Fruit fly (Drosophila melanogaster) whole organism, embryonic: ENCODE results near the gene Tsp29Fb.

Source experiments
- Atf3 ChIP-seq: fragments of 200-800 bp; sonication (Bioruptor generic); optimal IDR thresholded peaks from 3 replicates; lab custom pipeline; 2016; ENCODE audit warnings: missing biosample characterization, missing genetic modification characterization
- BEAF-32 ChIP-seq: fragments of 200-800 bp; sonication (Bioruptor generic); optimal IDR thresholded peaks from 3 replicates; lab custom pipeline; 2017; ENCODE audit warnings: missing biosample characterization, missing genetic modification characterization, mild to moderate bottlenecking, moderate library complexity, missing genetic modification reagents
- Bdp1 ChIP-seq: fragments of 200-800 bp; sonication (Bioruptor generic); optimal IDR thresholded peaks from 3 replicates; lab custom pipeline; 2016; ENCODE audit warnings: missing biosample characterization, missing genetic modification characterization
- Blimp-1 ChIP-seq: fragments of 200-800 bp; sonication (Bioruptor generic); optimal IDR thresholded peaks from 3 replicates; lab custom pipeline; 2018; ENCODE audit warnings: missing biosample characterization, missing genetic modification characterization, mild to moderate bottlenecking, moderate library complexity, missing genetic modification reagents
- CG10462 ChIP-seq: fragments of 200-800 bp; sonication (Bioruptor generic); optimal IDR thresholded peaks from 2 replicates; lab custom pipeline; 2016; ENCODE audit warnings: missing biosample characterization, missing genetic modification characterization
- CG12942 ChIP-seq: fragments of 200-800 bp; sonication (Bioruptor generic); optimal IDR thresholded peaks from 3 replicates; lab custom pipeline; 2016; ENCODE audit warnings: missing biosample characterization, missing genetic modification characterization
- CG14667 ChIP-seq: fragments of 200-800 bp; sonication (Bioruptor generic); IDR thresholded peaks from 2 replicates; pipeline ENCODE4 v1.3.6; 2022; ENCODE audit warnings: missing biosample characterization, missing genetic modification characterization
- CG15479 ChIP-seq: fragments of 200-800 bp; sonication (Bioruptor generic); optimal IDR thresholded peaks from 3 replicates; lab custom pipeline; 2019; ENCODE audit warnings: missing biosample characterization, mild to moderate bottlenecking, missing genetic modification characterization, moderate library complexity
- CG17359 ChIP-seq: fragments of 200-800 bp; sonication (Bioruptor generic); optimal IDR thresholded peaks from 3 replicates; lab custom pipeline; 2018; ENCODE audit warnings: missing biosample characterization, mild to moderate bottlenecking, missing genetic modification characterization, moderate library complexity
- CG17385 ChIP-seq: fragments of 200-800 bp; sonication (Bioruptor generic); optimal IDR thresholded peaks from 3 replicates; lab custom pipeline; 2018; ENCODE audit warnings: missing biosample characterization, mild to moderate bottlenecking, missing genetic modification characterization
- CG17802 ChIP-seq: fragments of 200-800 bp; sonication (Bioruptor generic); optimal IDR thresholded peaks from 2 replicates; lab custom pipeline; 2018; ENCODE audit warnings: missing biosample characterization, mild to moderate bottlenecking, missing genetic modification characterization, moderate library complexity
- CG17829 ChIP-seq: fragments of 200-800 bp; optimal IDR thresholded peaks from 2 replicates; lab custom pipeline; 2019; ENCODE audit warnings: missing biosample characterization, mild to moderate bottlenecking, missing genetic modification characterization, moderate library complexity
- CG1792 ChIP-seq: fragments of 200-800 bp; sonication (Bioruptor generic); optimal IDR thresholded peaks from 2 replicates; lab custom pipeline; 2016; ENCODE audit warnings: missing biosample characterization, missing genetic modification characterization
- CG34376 ChIP-seq: fragments of 200-800 bp; sonication (Bioruptor generic); optimal IDR thresholded peaks from 2 replicates; lab custom pipeline; 2018; ENCODE audit warnings: missing biosample characterization, mild to moderate bottlenecking, missing genetic modification characterization
- CG4282 ChIP-seq: fragments of 200-800 bp; sonication (Bioruptor generic); optimal IDR thresholded peaks from 2 replicates; lab custom pipeline; 2016; ENCODE audit warnings: missing biosample characterization, missing genetic modification characterization
- CG6254 ChIP-seq: fragments of 200-800 bp; sonication (Bioruptor generic); optimal IDR thresholded peaks from 3 replicates; lab custom pipeline; 2017; ENCODE audit warnings: mild to moderate bottlenecking, missing biosample characterization, missing genetic modification reagents, missing genetic modification characterization
- CG6791 ChIP-seq: fragments of 200-800 bp; sonication (Bioruptor generic); IDR thresholded peaks from 3 replicates; pipeline ENCODE4 v1.3.6; 2022; ENCODE audit warnings: missing biosample characterization, missing genetic modification characterization; ENCODE audit not compliant: partially characterized antibody
- CG6813 ChIP-seq: fragments of 200-800 bp; sonication (Bioruptor generic); optimal IDR thresholded peaks from 2 replicates; lab custom pipeline; 2017; ENCODE audit warnings: missing biosample characterization, missing genetic modification characterization, mild to moderate bottlenecking, moderate library complexity, missing genetic modification reagents
- CG7271 ChIP-seq: fragments of 200-800 bp; sonication (Bioruptor generic); optimal IDR thresholded peaks from 2 replicates; lab custom pipeline; 2018; ENCODE audit warnings: missing biosample characterization, mild to moderate bottlenecking, missing genetic modification characterization, moderate library complexity
- CG7839 ChIP-seq: fragments of 200-800 bp; sonication (Bioruptor generic); optimal IDR thresholded peaks from 3 replicates; lab custom pipeline; 2018; ENCODE audit warnings: missing biosample characterization, mild to moderate bottlenecking, missing genetic modification characterization, moderate library complexity
- CG9727 ChIP-seq: fragments of 200-800 bp; sonication (Bioruptor generic); optimal IDR thresholded peaks from 3 replicates; lab custom pipeline; 2017; ENCODE audit warnings: missing biosample characterization, mild to moderate bottlenecking, missing genetic modification characterization
- Dll ChIP-seq: fragments of 200-800 bp; sonication (Bioruptor generic); IDR thresholded peaks from 4 replicates; pipeline ENCODE4 v1.3.6; 2022; ENCODE audit warnings: missing biosample characterization, missing genetic modification characterization; ENCODE audit not compliant: partially characterized antibody
- Doc3 ChIP-seq: fragments of 200-800 bp; sonication (Bioruptor generic); IDR thresholded peaks from 3 replicates; pipeline ENCODE4 v1.3.6; 2022; ENCODE audit warnings: missing biosample characterization, missing genetic modification characterization; ENCODE audit not compliant: partially characterized antibody
- Drgx ChIP-seq: fragments of 200-800 bp; sonication (Bioruptor generic); IDR thresholded peaks from 2 replicates; pipeline ENCODE4 v1.3.6; 2022; ENCODE audit warnings: missing biosample characterization, missing genetic modification characterization
- E2f1 ChIP-seq: fragments of 200-800 bp; sonication (Bioruptor generic); IDR thresholded peaks from 2 replicates; pipeline ENCODE4 v1.3.6; 2022; ENCODE audit warnings: missing biosample characterization, missing genetic modification characterization
- Ets65A ChIP-seq: fragments of 200-800 bp; sonication (Bioruptor generic); peaks from one replicate; lab custom pipeline; 2016; ENCODE audit warnings: missing biosample characterization, missing genetic modification characterization
- Mad ChIP-seq: fragments of 200-800 bp; sonication (Bioruptor generic); optimal IDR thresholded peaks from 2 replicates; lab custom pipeline; 2016; ENCODE audit warnings: missing biosample characterization, missing genetic modification characterization
- Nf-YC ChIP-seq: fragments of 200-800 bp; optimal IDR thresholded peaks from 3 replicates; lab custom pipeline; 2019; ENCODE audit warnings: missing biosample characterization, mild to moderate bottlenecking, missing genetic modification characterization, moderate library complexity
- Taf1 ChIP-seq: fragments of 200-800 bp; sonication (Bioruptor generic); IDR thresholded peaks from 2 replicates; pipeline ENCODE4 v1.3.6; 2022; ENCODE audit warnings: missing biosample characterization, missing genetic modification characterization
- Trl ChIP-seq, 3 experiments: fragments of >200 bp in 2 of 3; fragments of 200-800 bp in 1 of 3; sonication (Bioruptor generic) in 1 of 3; optimal IDR thresholded peaks; 2 replicates in 1 of 3; 3 replicates in 2 of 3; lab custom pipeline; 2016 to 2017; ENCODE audit warnings: missing biosample characterization in 1 of 3, missing genetic modification characterization in 1 of 3
- Xrp1 ChIP-seq: fragments of 200-800 bp; sonication (Bioruptor generic); IDR thresholded peaks from 2 replicates; pipeline ENCODE4 v1.3.6; 2022; ENCODE audit warnings: missing biosample characterization, missing genetic modification characterization
- abd-A ChIP-seq: fragments of 200-800 bp; sonication (Bioruptor generic); optimal IDR thresholded peaks from 3 replicates; lab custom pipeline; 2019; ENCODE audit warnings: missing biosample characterization, mild to moderate bottlenecking, missing genetic modification characterization, moderate library complexity
- ash1 ChIP-seq: fragments of 200-800 bp; sonication (Bioruptor generic); optimal IDR thresholded peaks from 2 replicates; lab custom pipeline; 2018; ENCODE audit warnings: missing biosample characterization, mild to moderate bottlenecking, missing genetic modification characterization
- bab2 ChIP-seq: fragments of 200-800 bp; sonication (Bioruptor generic); optimal IDR thresholded peaks from 2 replicates; lab custom pipeline; 2016; ENCODE audit warnings: missing biosample characterization, missing genetic modification characterization
- chinmo ChIP-seq: fragments of 200-800 bp; sonication (Bioruptor generic); IDR thresholded peaks from 4 replicates; pipeline ENCODE4 v1.3.6; 2022; ENCODE audit warnings: missing biosample characterization, missing genetic modification characterization; ENCODE audit not compliant: partially characterized antibody
- crc ChIP-seq: fragments of 200-800 bp; sonication (Bioruptor generic); optimal IDR thresholded peaks from 2 replicates; lab custom pipeline; 2016; ENCODE audit warnings: missing biosample characterization, missing genetic modification characterization
- esg ChIP-seq: fragments of 200-800 bp; sonication (Bioruptor generic); conservative IDR thresholded peaks from 2 replicates; pipeline ENCODE4 v1.3.6; 2022; ENCODE audit warnings: missing biosample characterization, missing genetic modification characterization
- fd64A ChIP-seq: fragments of 200-800 bp; sonication (Bioruptor generic); optimal IDR thresholded peaks from 3 replicates; lab custom pipeline; 2018; ENCODE audit warnings: missing biosample characterization, mild to moderate bottlenecking, missing genetic modification characterization
- gce ChIP-seq: fragments of 200-800 bp; sonication (Bioruptor generic); IDR thresholded peaks from 3 replicates; pipeline ENCODE4 v1.3.6; 2022; ENCODE audit warnings: missing biosample characterization, missing genetic modification characterization
- hth ChIP-seq: fragments of >200 bp; optimal IDR thresholded peaks from 2 replicates; lab custom pipeline; 2017; ENCODE audit warnings: inconsistent platforms
- ind ChIP-seq: fragments of 200-800 bp; sonication (Bioruptor generic); optimal IDR thresholded peaks from 3 replicates; lab custom pipeline; 2016; ENCODE audit warnings: missing biosample characterization, missing genetic modification characterization
- nmo ChIP-seq: fragments of 200-800 bp; sonication (Bioruptor generic); optimal IDR thresholded peaks from 2 replicates; lab custom pipeline; 2018; ENCODE audit warnings: missing biosample characterization, mild to moderate bottlenecking, missing genetic modification characterization, moderate library complexity
- peb ChIP-seq: fragments of 200-800 bp; sonication (Bioruptor generic); IDR thresholded peaks from 2 replicates; pipeline ENCODE4 v1.3.6; 2022; ENCODE audit warnings: missing biosample characterization, missing genetic modification characterization
- phol ChIP-seq: fragments of 200-800 bp; sonication (Bioruptor generic); optimal IDR thresholded peaks from 3 replicates; lab custom pipeline; 2018; ENCODE audit warnings: missing biosample characterization, mild to moderate bottlenecking, missing genetic modification characterization, moderate library complexity
- pros ChIP-seq: fragments of 200-800 bp; sonication (Bioruptor generic); optimal IDR thresholded peaks from 3 replicates; lab custom pipeline; 2019; ENCODE audit warnings: missing biosample characterization, mild to moderate bottlenecking, missing genetic modification characterization, moderate library complexity
- pzg ChIP-seq: fragments of 200-800 bp; sonication (Bioruptor generic); optimal IDR thresholded peaks from 3 replicates; lab custom pipeline; 2018; ENCODE audit warnings: missing biosample characterization, mild to moderate bottlenecking, missing genetic modification characterization, moderate library complexity
- row ChIP-seq: fragments of 200-800 bp; sonication (Bioruptor generic); IDR thresholded peaks from 3 replicates; pipeline ENCODE4 v1.3.6; 2022; ENCODE audit warnings: missing biosample characterization, missing genetic modification characterization
- wek ChIP-seq: fragments of 200-800 bp; sonication (Bioruptor generic); optimal IDR thresholded peaks from 3 replicates; lab custom pipeline; 2018; ENCODE audit warnings: missing biosample characterization, mild to moderate bottlenecking, missing genetic modification characterization, moderate library complexity

The Tsp29Fb gene

DNA sequence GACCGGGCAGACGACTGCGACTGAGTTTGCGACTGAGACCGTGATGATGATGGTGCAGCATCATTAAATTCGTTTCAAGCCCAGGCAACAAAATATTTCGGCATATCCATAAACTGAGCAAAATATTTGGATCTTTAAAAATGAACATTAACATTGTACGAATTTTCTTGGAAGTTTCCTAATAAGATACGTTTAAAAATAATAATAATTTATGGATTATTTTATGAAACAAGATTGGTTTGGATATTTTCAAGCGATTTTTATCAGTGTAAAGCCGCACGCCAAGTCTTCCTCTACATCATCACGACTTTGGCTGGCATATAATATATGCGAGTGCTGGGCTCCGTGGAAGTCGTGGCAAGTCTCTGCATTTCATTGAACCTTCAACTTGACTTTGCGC lies 16.9 kb upstream of the Tsp29Fb start (continued):
- no peak for TF ChIP-seq bab2
- no peak for TF ChIP-seq Nf-YC (tag; lab: Kevin White, UChicago)
- peak; percentile 51 for TF ChIP-seq CG17359 (tag; lab: Kevin White, UChicago)
- peak; percentile 28 for TF ChIP-seq CG7839
- no peak for TF ChIP-seq fd64A
- TF ChIP-seq E2f1: no peak
- TF ChIP-seq crc (GFP tag; lab: Kevin White, UChicago): no peak
- TF ChIP-seq CG12942 (GFP tag; lab: Kevin White, UChicago): no peak
- peak; percentile 34 for TF ChIP-seq CG17829
- no peak for TF ChIP-seq CG14667 (GFP tag; lab: Robert Waterston, UW)
- no peak for TF ChIP-seq Taf1 (GFP tag; lab: Robert Waterston, UW)
- no peak for TF ChIP-seq CG17385 (GFP tag; lab: Kevin White, UChicago)
- no peak for TF ChIP-seq Doc3
- TF ChIP-seq CG6791 (GFP tag; lab: Robert Waterston, UW): no peak
- TF ChIP-seq CG6813 (GFP tag; lab: Kevin White, UChicago): no peak

dm6 chr2L:8921934-8922333 lies 15.3 kb upstream of the Tsp29Fb start:
- no peak for TF ChIP-seq Atf3 (GFP tag; lab: Kevin White, UChicago)
- TF ChIP-seq Drgx (GFP tag; lab: Robert Waterston, UW): peak; percentile 54; the same call in 1 of the 2 replicates
- TF ChIP-seq CG34376 (GFP tag; lab: Kevin White, UChicago): no peak
- peak; percentile 5 for TF ChIP-seq Ets65A (GFP tag; lab: Kevin White, UChicago)
- TF ChIP-seq ash1 (GFP tag; lab: Kevin White, UChicago): no peak
- no peak for TF ChIP-seq wek
- no peak for TF ChIP-seq chinmo (GFP tag; lab: Robert Waterston, UW)
- TF ChIP-seq Bdp1 (GFP tag; lab: Kevin White, UChicago): no peak
- no peak for TF ChIP-seq CG15479 (GFP tag; lab: Kevin White, UChicago)

DNA sequence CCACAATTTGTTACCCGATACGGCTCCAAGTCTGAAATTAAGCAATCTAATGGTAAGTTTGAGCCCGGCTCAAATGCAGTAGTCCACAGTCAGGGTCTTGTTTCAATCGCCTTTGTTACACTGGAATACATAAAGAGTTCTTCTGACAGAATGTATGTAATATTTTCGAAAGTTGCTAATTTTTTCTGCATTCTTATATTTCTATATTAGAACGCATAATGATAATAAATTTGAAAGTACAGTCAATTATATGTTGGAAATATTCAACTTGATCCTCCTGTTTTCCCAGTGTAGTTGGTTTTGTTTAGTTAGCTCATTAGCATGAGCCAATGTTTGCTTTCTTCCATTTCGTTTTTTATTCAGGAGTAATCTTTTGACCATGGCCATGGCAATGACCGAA lies 13.8 kb upstream of the Tsp29Fb start:
- TF ChIP-seq CG34376 (GFP tag; lab: Kevin White, UChicago) (no peak), peb (no peak), Mad (no peak), esg (GFP tag; lab: Robert Waterston, UW) (no peak), CG6254 (GFP tag; lab: Kevin White, UChicago) (no peak), ind (GFP tag; lab: Kevin White, UChicago) (no peak), Blimp-1 (GFP tag; lab: Kevin White, UChicago) (peak; percentile 37), CG4282 (GFP tag; lab: Kevin White, UChicago) (no peak), CG6813 (GFP tag; lab: Kevin White, UChicago) (no peak), CG17802 (tag; lab: Kevin White, UChicago) (no peak), hth (lab: Kevin White, UChicago) (no peak), pzg (no peak), Dll (GFP tag; lab: Robert Waterston, UW) (no peak), phol (tag; lab: Kevin White, UChicago) (peak; percentile 10), row (GFP tag; lab: Robert Waterston, UW) (0 out of 3 replicates have a peak, but pooled peaks have one; percentile 7), Trl (optimal IDR thresholded peaks at IDR 0.05; lab: Kevin White, UChicago) (no peak), Trl (GFP tag; optimal IDR thresholded peaks at IDR 0.05; lab: Kevin White, UChicago) (no peak), BEAF-32 (GFP tag; lab: Kevin White, UChicago) (no peak), CG10462 (GFP tag; lab: Kevin White, UChicago) (no peak), abd-A (tag; lab: Kevin White, UChicago) (no peak), pros (GFP tag; lab: Kevin White, UChicago) (no peak), CG1792 (no peak), gce (GFP tag; lab: Robert Waterston, UW) (no peak), nmo (GFP tag; lab: Kevin White, UChicago) (peak; percentile 25), Xrp1 (GFP tag; lab: Robert Waterston, UW) (0 out of 2 replicates have a peak, but pooled peaks have one; percentile 16), CG9727 (GFP tag; lab: Kevin White, UChicago) (peak; percentile 12), CG7271 (tag; lab: Kevin White, UChicago) (no peak)
